Fruit fly (Drosophila melanogaster) S2 (cell line): Measurements from ENCODE around the gene CG17107.

Experiments used
- CG8478 ChIP-seq: fragments of >200 bp; optimal IDR thresholded peaks from 2 replicates; lab custom pipeline; 2018
- CTCF ChIP-seq, 2 experiments: fragments of >200 bp; optimal IDR thresholded peaks; 2 replicates each; lab custom pipeline; 2018

DNA sequence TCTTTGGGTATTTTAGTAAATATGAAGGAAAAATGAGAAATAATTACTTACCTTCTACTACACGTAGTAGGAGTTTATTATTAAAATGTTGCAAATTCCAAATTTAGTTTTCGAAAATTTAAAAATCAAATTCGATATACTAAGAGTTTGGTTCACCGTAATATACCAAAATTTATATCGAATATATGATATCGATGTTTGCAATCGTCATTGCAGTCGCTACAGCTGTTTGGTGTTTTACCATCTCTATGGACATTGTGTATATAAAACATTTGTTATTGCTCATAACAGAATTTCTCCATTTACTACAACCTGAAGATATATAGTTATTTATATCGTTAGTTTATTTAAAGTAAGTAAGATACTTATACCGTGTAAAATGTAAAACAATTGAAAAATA, 47.0 kb downstream of the CG17107 start, which contains the start of gene CG6443:
- TF ChIP-seq CG8478 (lab: Kevin White, UChicago) (no peak), CTCF (optimal IDR thresholded peaks at IDR 0.05; lab: Kevin White, UChicago) (no peak)
